Worm (Caenorhabditis elegans): ENCODE results near the gene F20D6.11.
A peak's percentile ranks its signal among the peaks of the same experiment; 100 is the strongest.

F20D6.11 gene

ce11 chrV:8239928-8240327, 41.0 kb upstream of the F20D6.11 start, which contains the start of gene C16D9.3:
C16D9.3 (minus strand) TSS chrV:8240028.
- no peak for TF ChIP-seq mxl-3 (GFP tag; optimal IDR thresholded peaks at IDR 0.05)
- no peak for TF ChIP-seq nhr-11 (tag; optimal IDR thresholded peaks at IDR 0.05)
- TF ChIP-seq nhr-76 (tag; optimal IDR thresholded peaks at IDR 0.05): no peak
- no peak for TF ChIP-seq nhr-77 (tag; optimal IDR thresholded peaks at IDR 0.05)
- TF ChIP-seq R02D3.7 (tag; optimal IDR thresholded peaks at IDR 0.05): no peak
- no peak for TF ChIP-seq nhr-6 (tag; optimal IDR thresholded peaks at IDR 0.05)
- no peak for TF ChIP-seq ceh-62 (tag; optimal IDR thresholded peaks at IDR 0.05)
- no peak for TF ChIP-seq pqm-1 (tag; optimal IDR thresholded peaks at IDR 0.05)
- no peak for TF ChIP-seq Y105C5A.15 (GFP tag; IDR thresholded peaks at IDR 0.05)
- TF ChIP-seq egl-27 (tag; optimal IDR thresholded peaks at IDR 0.05): no peak
- no peak for TF ChIP-seq mdt-29 (GFP tag; IDR thresholded peaks at IDR 0.05)
- no peak for TF ChIP-seq ZK546.5 (tag; optimal IDR thresholded peaks at IDR 0.05)
- TF ChIP-seq egl-43 (GFP tag; IDR thresholded peaks at IDR 0.05): no peak
- TF ChIP-seq hlh-30 (tag; optimal IDR thresholded peaks at IDR 0.05; ENCODE audit: insufficient read depth): no peak
- no peak for TF ChIP-seq Y75B8A.6 (GFP tag; IDR thresholded peaks at IDR 0.05)

- TF ChIP-seq lin-39 (tag; optimal IDR thresholded peaks at IDR 0.05) (no peak), arid-1 (GFP tag; conservative IDR thresholded peaks at IDR 0.05) (no peak), nhr-28 (tag; optimal IDR thresholded peaks at IDR 0.05) (peak; percentile 54), zip-11 (GFP tag; IDR thresholded peaks at IDR 0.05) (no peak), dpl-1 (GFP tag; optimal IDR thresholded peaks at IDR 0.05) (no peak), T26A8.4 (GFP tag; IDR thresholded peaks at IDR 0.05) (no peak), dmd-8 (GFP tag; IDR thresholded peaks at IDR 0.05) (no peak), jun-1 (tag; optimal IDR thresholded peaks at IDR 0.05) (no peak), hlh-11 (tag; optimal IDR thresholded peaks at IDR 0.05) (peak; percentile 42), aly-2 (tag; optimal IDR thresholded peaks at IDR 0.05) (no peak), sdz-12 (GFP tag; optimal IDR thresholded peaks at IDR 0.05) (no peak), cey-2 (tag; optimal IDR thresholded peaks at IDR 0.05; ENCODE audit: borderline replicate concordance, insufficient read depth) (no peak), attf-4 (tag; optimal IDR thresholded peaks at IDR 0.05) (no peak), nhr-111 (GFP tag; optimal IDR thresholded peaks at IDR 0.05) (no peak), zfp-3 (GFP tag; conservative IDR thresholded peaks at IDR 0.05) (no peak), Y48G9A.11 (GFP tag; IDR thresholded peaks at IDR 0.05) (no peak)
These were observed 39.4 kb upstream of the F20D6.11 start, which contains the start of gene rol-3 for ce11 chrV:8238290-8238689. rol-3 (minus strand) TSS chrV:8238409.

- TF ChIP-seq T20F7.1 (GFP tag; optimal IDR thresholded peaks at IDR 0.05): no peak
- TF ChIP-seq snpc-4 (tag; optimal IDR thresholded peaks at IDR 0.05): peak; percentile 61
- peak; percentile 2 for TF ChIP-seq sdz-12 (GFP tag; optimal IDR thresholded peaks at IDR 0.05)
- no peak for TF ChIP-seq Y5F2A.4 (GFP tag; optimal IDR thresholded peaks at IDR 0.05)
- TF ChIP-seq nhr-111 (GFP tag; optimal IDR thresholded peaks at IDR 0.05): peak; percentile 49
- 0 out of 2 replicates have a peak, but pooled peaks have one; percentile 45 for TF ChIP-seq F26F4.8 (GFP tag; conservative IDR thresholded peaks at IDR 0.05)
- peak; percentile 18 for TF ChIP-seq gei-8 (GFP tag; optimal IDR thresholded peaks at IDR 0.05)
- peak in 1 of 2 experiments; percentile 38 for TF ChIP-seq daf-16 (GFP tag; optimal IDR thresholded peaks at IDR 0.05)
- peak; percentile 45 for TF ChIP-seq daf-16 (tag; optimal IDR thresholded peaks at IDR 0.05)
- TF ChIP-seq daf-12 (tag; optimal IDR thresholded peaks at IDR 0.05): no peak
- peak; percentile 41; the same call in 1 of the 2 replicates for TF ChIP-seq vab-7 (GFP tag; IDR thresholded peaks at IDR 0.05)
- peak; percentile 20 for TF ChIP-seq zfp-2 (tag; optimal IDR thresholded peaks at IDR 0.05)
- TF ChIP-seq lir-3 (tag; optimal IDR thresholded peaks at IDR 0.05): peak; percentile 39
- peak; percentile 49; the same call in 1 of the 2 replicates for TF ChIP-seq dmd-6 (GFP tag; IDR thresholded peaks at IDR 0.05)
- TF ChIP-seq snpc-1.2 (GFP tag; IDR thresholded peaks at IDR 0.05): peak; percentile 65
- TF ChIP-seq nhr-42 (GFP tag; IDR thresholded peaks at IDR 0.05): peak; percentile 39; the same call in 1 of the 2 replicates
- TF ChIP-seq nhr-41 (GFP tag; IDR thresholded peaks at IDR 0.05): 0 out of 2 replicates have a peak, but pooled peaks have one; percentile 32
- no peak for TF ChIP-seq ZK337.2 (GFP tag; IDR thresholded peaks at IDR 0.05)
- TF ChIP-seq fkh-10 (GFP tag; optimal IDR thresholded peaks at IDR 0.05): no peak
- peak; percentile 55 for TF ChIP-seq hmg-1.1 (GFP tag; IDR thresholded peaks at IDR 0.05)
- TF ChIP-seq hlh-11 (tag; optimal IDR thresholded peaks at IDR 0.05): peak; percentile 54
- peak; percentile 13 for TF ChIP-seq nhr-28 (tag; optimal IDR thresholded peaks at IDR 0.05)
- no peak for TF ChIP-seq aly-2 (tag; optimal IDR thresholded peaks at IDR 0.05)
- no peak for TF ChIP-seq nhr-6 (tag; optimal IDR thresholded peaks at IDR 0.05)
- no peak for TF ChIP-seq ceh-32 (tag; optimal IDR thresholded peaks at IDR 0.05; ENCODE audit: poor library complexity)
These were observed 36.4 kb upstream of the F20D6.11 start for ce11 chrV:8235331-8235730.

Data from whole organism, L4 larva.